Fruit fly (Drosophila melanogaster) whole organism, embryonic: Measurements from ENCODE around the gene Mics1.
A peak's percentile ranks its signal among the peaks of the same experiment; 100 is the strongest.

ENCODE experiments used
- Awh ChIP-seq: fragments of 200-800 bp; sonication (Bioruptor generic); IDR thresholded peaks from 2 replicates; pipeline ENCODE4, ENCODE4 v1.3.6; 2022; ENCODE audit warnings: missing biosample characterization, missing genetic modification characterization
- CG10267 ChIP-seq: fragments of 200-800 bp; sonication (Bioruptor generic); optimal IDR thresholded peaks from 2 replicates; lab custom pipeline; 2018; ENCODE audit warnings: missing biosample characterization, mild to moderate bottlenecking, missing genetic modification characterization, moderate library complexity
- CG10366 ChIP-seq: fragments of 200-800 bp; sonication (Bioruptor generic); IDR thresholded peaks from 2 replicates; pipeline ENCODE4 v1.3.6; 2022; ENCODE audit warnings: missing biosample characterization, missing genetic modification characterization
- CG10543 ChIP-seq: fragments of 200-800 bp; sonication (Bioruptor generic); optimal IDR thresholded peaks from 3 replicates; lab custom pipeline; 2017; ENCODE audit warnings: missing biosample characterization, mild to moderate bottlenecking, missing genetic modification characterization, moderate library complexity
- CG10959 ChIP-seq: fragments of 200-800 bp; sonication (Bioruptor generic); IDR thresholded peaks from 2 replicates; pipeline ENCODE4 v1.3.6; 2022; ENCODE audit warnings: missing biosample characterization, missing genetic modification characterization
- CG11093 ChIP-seq: fragments of 200-800 bp; sonication (Bioruptor generic); IDR thresholded peaks from 3 replicates; pipeline ENCODE4 v1.3.6; 2022; ENCODE audit warnings: missing biosample characterization, missing genetic modification characterization
- CG12942 ChIP-seq: fragments of 200-800 bp; sonication (Bioruptor generic); optimal IDR thresholded peaks from 3 replicates; lab custom pipeline; 2016; ENCODE audit warnings: missing biosample characterization, missing genetic modification characterization
- CG14710 ChIP-seq: fragments of 200-800 bp; sonication (Bioruptor generic); optimal IDR thresholded peaks from 3 replicates; lab custom pipeline; 2019; ENCODE audit warnings: missing biosample characterization, mild to moderate bottlenecking, missing genetic modification characterization, moderate library complexity
- CG15514 ChIP-seq: fragments of 200-800 bp; sonication (Bioruptor generic); optimal IDR thresholded peaks from 3 replicates; lab custom pipeline; 2017; ENCODE audit warnings: missing biosample characterization, missing genetic modification characterization, mild to moderate bottlenecking, moderate library complexity, missing genetic modification reagents
- CG16863 ChIP-seq: fragments of 200-800 bp; sonication (Bioruptor generic); optimal IDR thresholded peaks from 3 replicates; lab custom pipeline; 2016; ENCODE audit warnings: missing biosample characterization, missing genetic modification characterization
- CG17568 ChIP-seq: fragments of 200-800 bp; sonication (Bioruptor generic); optimal IDR thresholded peaks from 2 replicates; lab custom pipeline; 2018; ENCODE audit warnings: missing biosample characterization, mild to moderate bottlenecking, missing genetic modification characterization, moderate library complexity
- CG1832 ChIP-seq: fragments of 200-800 bp; sonication (Bioruptor generic); optimal IDR thresholded peaks from 2 replicates; lab custom pipeline; 2017; ENCODE audit warnings: missing biosample characterization, mild to moderate bottlenecking, missing genetic modification characterization, inconsistent platforms
- CG2116 ChIP-seq: fragments of 200-800 bp; sonication (Bioruptor generic); optimal IDR thresholded peaks from 3 replicates; lab custom pipeline; 2018; ENCODE audit warnings: missing biosample characterization, mild to moderate bottlenecking, missing genetic modification characterization
- CG2678 ChIP-seq: fragments of 200-800 bp; sonication (Bioruptor generic); optimal IDR thresholded peaks from 3 replicates; lab custom pipeline; 2019; ENCODE audit warnings: missing biosample characterization, mild to moderate bottlenecking, missing genetic modification characterization, moderate library complexity
- CG30431 ChIP-seq: fragments of 200-800 bp; sonication (Bioruptor generic); optimal IDR thresholded peaks from 2 replicates; lab custom pipeline; 2017; ENCODE audit warnings: missing biosample characterization, missing genetic modification characterization
- CG3065 ChIP-seq: fragments of 200-800 bp; sonication (Bioruptor generic); optimal IDR thresholded peaks from 2 replicates; lab custom pipeline; 2016; ENCODE audit warnings: missing biosample characterization, missing genetic modification characterization
- CG31388 ChIP-seq: fragments of 200-800 bp; sonication (Bioruptor generic); optimal IDR thresholded peaks from 2 replicates; lab custom pipeline; 2016; ENCODE audit warnings: missing biosample characterization, missing genetic modification characterization
- CG32532 ChIP-seq: fragments of 200-800 bp; sonication (Bioruptor generic); IDR thresholded peaks from 2 replicates; pipeline ENCODE4 v1.3.6; 2022; ENCODE audit warnings: missing biosample characterization, missing genetic modification characterization
- CG32772 ChIP-seq: fragments of 200-800 bp; sonication (Bioruptor generic); IDR thresholded peaks from 2 replicates; pipeline ENCODE4 v1.3.6; 2022; ENCODE audit warnings: missing biosample characterization, missing genetic modification characterization
- CG4328 ChIP-seq: fragments of 200-800 bp; sonication (Bioruptor generic); optimal IDR thresholded peaks from 3 replicates; lab custom pipeline; 2017; ENCODE audit warnings: missing biosample characterization, missing genetic modification reagents, missing genetic modification characterization
- CG4854 ChIP-seq: fragments of 200-800 bp; sonication (Bioruptor generic); optimal IDR thresholded peaks from 2 replicates; lab custom pipeline; 2016; ENCODE audit warnings: missing biosample characterization, missing genetic modification characterization, inconsistent platforms
- CG6765 ChIP-seq: fragments of 200-800 bp; sonication (Bioruptor generic); optimal IDR thresholded peaks from 3 replicates; lab custom pipeline; 2017; ENCODE audit warnings: missing biosample characterization, mild to moderate bottlenecking, missing genetic modification characterization
- CG6791 ChIP-seq: fragments of 200-800 bp; sonication (Bioruptor generic); IDR thresholded peaks from 3 replicates; pipeline ENCODE4 v1.3.6; 2022; ENCODE audit warnings: missing biosample characterization, missing genetic modification characterization; ENCODE audit not compliant: partially characterized antibody
- CHES-1-like ChIP-seq: fragments of 200-800 bp; sonication (Bioruptor generic); optimal IDR thresholded peaks from 2 replicates; lab custom pipeline; 2016; ENCODE audit warnings: missing biosample characterization, missing genetic modification characterization
- D19B ChIP-seq: fragments of 200-800 bp; sonication (Bioruptor generic); optimal IDR thresholded peaks from 2 replicates; lab custom pipeline; 2017; ENCODE audit warnings: missing biosample characterization, mild to moderate bottlenecking, missing genetic modification characterization
- Doc2 ChIP-seq: fragments of 200-800 bp; sonication (Bioruptor generic); IDR thresholded peaks from 2 replicates; pipeline ENCODE4 v1.3.6; 2022; ENCODE audit warnings: missing biosample characterization, missing genetic modification characterization
- Dref ChIP-seq: fragments of 200-800 bp; sonication (Bioruptor generic); IDR thresholded peaks from 2 replicates; pipeline ENCODE4 v1.3.6; 2022; ENCODE audit warnings: missing biosample characterization, missing genetic modification characterization
- Gug ChIP-seq: fragments of 200-800 bp; sonication (Bioruptor generic); IDR thresholded peaks from 4 replicates; pipeline ENCODE4 v1.3.6; 2022; ENCODE audit warnings: missing biosample characterization, missing genetic modification characterization
- Hmx ChIP-seq: fragments of 200-800 bp; sonication (Bioruptor generic); optimal IDR thresholded peaks from 2 replicates; lab custom pipeline; 2016; ENCODE audit warnings: missing biosample characterization, missing genetic modification characterization
- Mes4 ChIP-seq: fragments of 200-800 bp; sonication (Bioruptor generic); optimal IDR thresholded peaks from 2 replicates; lab custom pipeline; 2016; ENCODE audit warnings: missing biosample characterization, missing genetic modification characterization
- Side ChIP-seq: fragments of 200-800 bp; sonication (Bioruptor generic); optimal IDR thresholded peaks from 2 replicates; lab custom pipeline; 2016; ENCODE audit warnings: missing biosample characterization, missing genetic modification characterization
- Sox100B ChIP-seq: fragments of 200-800 bp; sonication (Bioruptor generic); optimal IDR thresholded peaks from 3 replicates; lab custom pipeline; 2018; ENCODE audit warnings: missing biosample characterization, mild to moderate bottlenecking, missing genetic modification characterization
- ato ChIP-seq: fragments of 200-800 bp; sonication (Bioruptor generic); IDR thresholded peaks from 2 replicates; pipeline ENCODE4 v1.3.6; 2022; ENCODE audit warnings: missing biosample characterization, missing genetic modification characterization; ENCODE audit not compliant: partially characterized antibody
- bcd ChIP-seq: fragments of 200-800 bp; sonication (Bioruptor generic); optimal IDR thresholded peaks from 2 replicates; lab custom pipeline; 2017; ENCODE audit warnings: missing biosample characterization, mild to moderate bottlenecking, missing genetic modification characterization
- bigmax ChIP-seq: fragments of 200-800 bp; sonication (Bioruptor generic); optimal IDR thresholded peaks from 2 replicates; lab custom pipeline; 2018; ENCODE audit warnings: missing biosample characterization, mild to moderate bottlenecking, missing genetic modification characterization
- dmrt11E ChIP-seq: fragments of 200-800 bp; sonication (Bioruptor generic); optimal IDR thresholded peaks from 3 replicates; lab custom pipeline; 2018; ENCODE audit warnings: missing biosample characterization, mild to moderate bottlenecking, missing genetic modification characterization, moderate library complexity
- ems ChIP-seq: fragments of 200-800 bp; sonication (Bioruptor generic); optimal IDR thresholded peaks from 3 replicates; lab custom pipeline; 2016; ENCODE audit warnings: missing biosample characterization, missing genetic modification characterization
- grn ChIP-seq: fragments of 200-800 bp; sonication (Bioruptor generic); optimal IDR thresholded peaks from 3 replicates; lab custom pipeline; 2017; ENCODE audit warnings: missing biosample characterization, missing genetic modification characterization
- hb ChIP-seq: fragments of 200-800 bp; sonication (Bioruptor generic); IDR thresholded peaks from 3 replicates; pipeline ENCODE4 v1.3.6; 2022; ENCODE audit warnings: missing biosample characterization, missing genetic modification characterization; ENCODE audit not compliant: partially characterized antibody
- inv ChIP-seq: fragments of 200-800 bp; sonication (Bioruptor generic); IDR thresholded peaks from 2 replicates; pipeline ENCODE4 v1.3.6; 2022; ENCODE audit warnings: missing biosample characterization, missing genetic modification characterization; ENCODE audit not compliant: partially characterized antibody
- klu ChIP-seq: fragments of 200-800 bp; sonication (Bioruptor generic); IDR thresholded peaks from 2 replicates; pipeline ENCODE4 v1.3.6; 2022; ENCODE audit warnings: missing biosample characterization, missing genetic modification characterization
- lov ChIP-seq, 2 experiments: fragments of 200-800 bp in 1 of 2; fragments of >200 bp in 1 of 2; sonication (Bioruptor generic) in 1 of 2; IDR thresholded peaks in 1 of 2; optimal IDR thresholded peaks in 1 of 2; 2 replicates in 1 of 2; 3 replicates in 1 of 2; pipeline versions ENCODE4 v1.3.6 to Lab custom; 2017 to 2022; ENCODE audit warnings: missing biosample characterization in 1 of 2, missing genetic modification characterization in 1 of 2
- luna ChIP-seq: fragments of 200-800 bp; sonication (Bioruptor generic); optimal IDR thresholded peaks from 2 replicates; lab custom pipeline; 2016; ENCODE audit warnings: missing biosample characterization, missing genetic modification characterization
- nerfin-1 ChIP-seq: fragments of 200-800 bp; sonication (Bioruptor generic); optimal IDR thresholded peaks from 3 replicates; lab custom pipeline; 2019; ENCODE audit warnings: missing biosample characterization, mild to moderate bottlenecking, missing genetic modification characterization, moderate library complexity
- pita ChIP-seq: fragments of 200-800 bp; sonication (Bioruptor generic); optimal IDR thresholded peaks from 2 replicates; lab custom pipeline; 2017; ENCODE audit warnings: missing biosample characterization, mild to moderate bottlenecking, missing genetic modification characterization
- pros ChIP-seq: fragments of 200-800 bp; sonication (Bioruptor generic); optimal IDR thresholded peaks from 3 replicates; lab custom pipeline; 2019; ENCODE audit warnings: missing biosample characterization, mild to moderate bottlenecking, missing genetic modification characterization, moderate library complexity
- repo ChIP-seq: fragments of 200-800 bp; sonication (Bioruptor generic); optimal IDR thresholded peaks from 2 replicates; lab custom pipeline; 2016; ENCODE audit warnings: missing biosample characterization, missing genetic modification characterization
- sd ChIP-seq: fragments of 200-800 bp; sonication (Bioruptor generic); optimal IDR thresholded peaks from 3 replicates; lab custom pipeline; 2018; ENCODE audit warnings: missing biosample characterization, mild to moderate bottlenecking, missing genetic modification characterization, moderate library complexity
- tio ChIP-seq: fragments of 200-800 bp; sonication (Bioruptor generic); optimal IDR thresholded peaks from 2 replicates; lab custom pipeline; 2017; ENCODE audit warnings: missing biosample characterization, missing genetic modification characterization, inconsistent platforms
- twi ChIP-seq: fragments of 200-800 bp; optimal IDR thresholded peaks from 2 replicates; lab custom pipeline; 2019; ENCODE audit warnings: missing biosample characterization, mild to moderate bottlenecking, missing genetic modification characterization, moderate library complexity
- zf30C ChIP-seq: fragments of 200-800 bp; sonication (Bioruptor generic); optimal IDR thresholded peaks from 3 replicates; lab custom pipeline; 2018; ENCODE audit warnings: missing biosample characterization, mild to moderate bottlenecking, missing genetic modification characterization

The Mics1 gene

DNA sequence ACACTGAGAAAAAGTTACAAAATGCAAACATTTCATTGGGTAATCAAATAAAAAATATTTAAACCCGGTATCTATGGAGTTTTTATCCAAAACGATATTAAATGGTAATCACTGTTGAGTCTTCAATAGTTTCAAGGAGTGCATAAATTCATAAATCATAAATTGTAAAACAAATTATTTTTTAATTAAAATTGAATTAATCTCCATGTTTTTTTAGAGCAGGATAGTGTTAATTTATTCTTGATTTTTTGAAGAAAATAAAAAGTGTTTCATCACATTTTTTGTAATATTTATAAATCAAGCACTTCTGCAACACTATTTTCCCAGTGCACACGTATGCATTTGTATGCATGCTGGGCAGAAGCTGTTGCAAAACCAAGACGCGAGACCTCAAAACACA is 11.3 kb downstream of the Mics1 start (continued):
- TF ChIP-seq CG11093 (no peak), Gug (no peak), twi (tag; lab: Kevin White, UChicago) (no peak), CG10267 (no peak), CG10543 (no peak), nerfin-1 (no peak), CG10959 (no peak), CG6791 (GFP tag; lab: Robert Waterston, UW) (no peak), CG4854 (GFP tag; lab: Kevin White, UChicago) (no peak), CG1832 (GFP tag; lab: Kevin White, UChicago) (no peak), CG2116 (GFP tag; lab: Kevin White, UChicago) (no peak), CG16863 (GFP tag; lab: Kevin White, UChicago) (no peak), CG12942 (GFP tag; lab: Kevin White, UChicago) (peak; percentile 20), luna (GFP tag; lab: Kevin White, UChicago) (no peak), ems (GFP tag; lab: Kevin White, UChicago) (no peak), pros (no peak), bigmax (GFP tag; lab: Kevin White, UChicago) (no peak), CHES-1-like (GFP tag; lab: Kevin White, UChicago) (no peak), dmrt11E (tag; lab: Kevin White, UChicago) (no peak), Hmx (GFP tag; lab: Kevin White, UChicago) (peak; percentile 4), grn (GFP tag; lab: Kevin White, UChicago) (no peak), klu (no peak), CG17568 (no peak), Mes4 (GFP tag; lab: Kevin White, UChicago) (no peak), CG14710 (tag; lab: Kevin White, UChicago) (no peak), CG32772 (GFP tag; lab: Robert Waterston, UW) (no peak), CG30431 (GFP tag; lab: Kevin White, UChicago) (no peak), lov (optimal IDR thresholded peaks at IDR 0.05; lab: Kevin White, UChicago) (no peak), lov (GFP tag; IDR thresholded peaks at IDR 0.05; lab: Robert Waterston, UW) (no peak), D19B (GFP tag; lab: Kevin White, UChicago) (no peak), Sox100B (GFP tag; lab: Kevin White, UChicago) (peak; percentile 89), zf30C (no peak), Side (GFP tag; lab: Kevin White, UChicago) (no peak), CG32532 (no peak), repo (GFP tag; lab: Kevin White, UChicago) (no peak), Awh (GFP tag; lab: Robert Waterston, UW) (no peak), CG31388 (GFP tag; lab: Kevin White, UChicago) (no peak), inv (GFP tag; lab: Robert Waterston, UW) (no peak), tio (GFP tag; lab: Kevin White, UChicago) (peak; percentile 54), CG2678 (tag; lab: Kevin White, UChicago) (peak; percentile 81), sd (tag; lab: Kevin White, UChicago) (no peak), hb (no peak), CG6765 (GFP tag; lab: Kevin White, UChicago) (no peak), CG10366 (GFP tag; lab: Robert Waterston, UW) (peak; percentile 49; the same call in 1 of the 2 replicates), CG4328 (peak; percentile 8), pita (GFP tag; lab: Kevin White, UChicago) (no peak), CG15514 (GFP tag; lab: Kevin White, UChicago) (no peak), Doc2 (GFP tag; lab: Robert Waterston, UW) (no peak), bcd (GFP tag; lab: Kevin White, UChicago) (peak; percentile 50), CG3065 (GFP tag; lab: Kevin White, UChicago) (no peak), ato (GFP tag; lab: Robert Waterston, UW) (no peak), Dref (GFP tag; lab: Robert Waterston, UW) (no peak)
